Fruit fly (Drosophila melanogaster) whole organism, embryonic: Measurements from ENCODE around the gene BHD.

ENCODE experiments used
- Bgb ChIP-seq: fragments of 200-800 bp; sonication (Bioruptor generic); IDR thresholded peaks from 2 replicates; pipeline ENCODE4 v1.3.6; 2022; ENCODE audit warnings: missing biosample characterization, missing genetic modification characterization; ENCODE audit not compliant: partially characterized antibody
- CG10147 ChIP-seq: fragments of 200-800 bp; sonication (Bioruptor generic); optimal IDR thresholded peaks from 2 replicates; lab custom pipeline; 2019; ENCODE audit warnings: missing biosample characterization, mild to moderate bottlenecking, missing genetic modification characterization, moderate library complexity
- CG11085 ChIP-seq: fragments of 200-800 bp; sonication (Bioruptor generic); IDR thresholded peaks from 2 replicates; pipeline ENCODE4 v1.3.6; 2022; ENCODE audit warnings: missing biosample characterization, missing genetic modification characterization
- CG11695 ChIP-seq: fragments of 200-800 bp; sonication (Bioruptor generic); IDR thresholded peaks from 3 replicates; pipeline ENCODE4 v1.3.6; 2022; ENCODE audit warnings: missing biosample characterization, missing genetic modification characterization
- CG13424 ChIP-seq: fragments of 200-800 bp; sonication (Bioruptor generic); optimal IDR thresholded peaks from 2 replicates; lab custom pipeline; 2019; ENCODE audit warnings: missing biosample characterization, mild to moderate bottlenecking, missing genetic modification characterization, moderate library complexity
- CG13775 ChIP-seq: fragments of 200-800 bp; sonication (Bioruptor generic); optimal IDR thresholded peaks from 3 replicates; lab custom pipeline; 2017; ENCODE audit warnings: missing biosample characterization, mild to moderate bottlenecking, missing genetic modification characterization
- CG13894 ChIP-seq: fragments of 200-800 bp; sonication (Bioruptor generic); optimal IDR thresholded peaks from 3 replicates; lab custom pipeline; 2018; ENCODE audit warnings: missing biosample characterization, mild to moderate bottlenecking, missing genetic modification characterization, moderate library complexity
- CG14667 ChIP-seq: fragments of 200-800 bp; sonication (Bioruptor generic); IDR thresholded peaks from 2 replicates; pipeline ENCODE4 v1.3.6; 2022; ENCODE audit warnings: missing biosample characterization, missing genetic modification characterization
- CG15073 ChIP-seq: fragments of 200-800 bp; sonication (Bioruptor generic); optimal IDR thresholded peaks from 2 replicates; lab custom pipeline; 2016; ENCODE audit warnings: missing biosample characterization, missing genetic modification characterization
- CG1647 ChIP-seq: fragments of 200-800 bp; sonication (Bioruptor generic); optimal IDR thresholded peaks from 3 replicates; lab custom pipeline; 2016; ENCODE audit warnings: missing biosample characterization, missing genetic modification characterization
- CG16815 ChIP-seq: fragments of 200-800 bp; sonication (Bioruptor generic); optimal IDR thresholded peaks from 3 replicates; lab custom pipeline; 2017; ENCODE audit warnings: missing biosample characterization, mild to moderate bottlenecking, missing genetic modification characterization
- CG17186 ChIP-seq: fragments of 200-800 bp; sonication (Bioruptor generic); optimal IDR thresholded peaks from 3 replicates; lab custom pipeline; 2017; ENCODE audit warnings: missing biosample characterization, missing genetic modification reagents, missing genetic modification characterization
- CG17802 ChIP-seq: fragments of 200-800 bp; sonication (Bioruptor generic); optimal IDR thresholded peaks from 2 replicates; lab custom pipeline; 2018; ENCODE audit warnings: missing biosample characterization, mild to moderate bottlenecking, missing genetic modification characterization, moderate library complexity
- CG18011 ChIP-seq: fragments of 200-800 bp; sonication (Bioruptor generic); optimal IDR thresholded peaks from 2 replicates; lab custom pipeline; 2017; ENCODE audit warnings: missing biosample characterization, missing genetic modification characterization, mild to moderate bottlenecking, moderate library complexity, missing genotype
- CG33213 ChIP-seq: fragments of 200-800 bp; sonication (Bioruptor generic); optimal IDR thresholded peaks from 3 replicates; lab custom pipeline; 2016; ENCODE audit warnings: missing biosample characterization, missing genetic modification characterization
- CG34422 ChIP-seq: fragments of 200-800 bp; sonication (Bioruptor generic); IDR thresholded peaks from 3 replicates; pipeline ENCODE4 v1.3.6; 2022; ENCODE audit warnings: missing biosample characterization, missing genetic modification characterization
- CG3995 ChIP-seq: fragments of 200-800 bp; sonication (Bioruptor generic); optimal IDR thresholded peaks from 3 replicates; lab custom pipeline; 2016; ENCODE audit warnings: missing biosample characterization, missing genetic modification characterization
- CG4328 ChIP-seq: fragments of 200-800 bp; sonication (Bioruptor generic); optimal IDR thresholded peaks from 3 replicates; lab custom pipeline; 2017; ENCODE audit warnings: missing biosample characterization, missing genetic modification reagents, missing genetic modification characterization
- CG6272 ChIP-seq: fragments of 200-800 bp; sonication (Bioruptor generic); IDR thresholded peaks from 2 replicates; pipeline ENCODE4 v1.3.6; 2022; ENCODE audit warnings: missing biosample characterization, missing genetic modification characterization
- CG6654 ChIP-seq: fragments of 200-800 bp; sonication (Bioruptor generic); optimal IDR thresholded peaks from 2 replicates; lab custom pipeline; 2017; ENCODE audit warnings: missing biosample characterization, mild to moderate bottlenecking, missing genetic modification characterization
- CG7786 ChIP-seq: fragments of 200-800 bp; sonication (Bioruptor generic); optimal IDR thresholded peaks from 2 replicates; lab custom pipeline; 2016; ENCODE audit warnings: missing biosample characterization, missing genetic modification characterization
- CG7963 ChIP-seq: fragments of 200-800 bp; sonication (Bioruptor generic); IDR thresholded peaks from 3 replicates; pipeline ENCODE4 v1.3.6; 2022; ENCODE audit warnings: missing biosample characterization, missing genetic modification characterization; ENCODE audit not compliant: partially characterized antibody
- CG8478 ChIP-seq: fragments of >200 bp; optimal IDR thresholded peaks from 2 replicates; lab custom pipeline; 2018
- CHES-1-like ChIP-seq: fragments of 200-800 bp; sonication (Bioruptor generic); optimal IDR thresholded peaks from 2 replicates; lab custom pipeline; 2016; ENCODE audit warnings: missing biosample characterization, missing genetic modification characterization
- Dip3 ChIP-seq: fragments of 200-800 bp; sonication (Bioruptor generic); optimal IDR thresholded peaks from 3 replicates; lab custom pipeline; 2016; ENCODE audit warnings: missing biosample characterization, missing genetic modification characterization
- Drgx ChIP-seq: fragments of 200-800 bp; sonication (Bioruptor generic); IDR thresholded peaks from 2 replicates; pipeline ENCODE4 v1.3.6; 2022; ENCODE audit warnings: missing biosample characterization, missing genetic modification characterization
- E2f1 ChIP-seq: fragments of 200-800 bp; sonication (Bioruptor generic); IDR thresholded peaks from 2 replicates; pipeline ENCODE4 v1.3.6; 2022; ENCODE audit warnings: missing biosample characterization, missing genetic modification characterization
- HmgD ChIP-seq: fragments of 200-800 bp; sonication (Bioruptor generic); optimal IDR thresholded peaks from 3 replicates; lab custom pipeline; 2016; ENCODE audit warnings: missing biosample characterization, missing genetic modification characterization
- Lhr ChIP-seq: fragments of 200-800 bp; sonication (Bioruptor generic); optimal IDR thresholded peaks from 3 replicates; lab custom pipeline; 2017; ENCODE audit warnings: mild to moderate bottlenecking, missing biosample characterization, missing genetic modification reagents, missing genetic modification characterization
- Lpt ChIP-seq: fragments of >200 bp; optimal IDR thresholded peaks from 2 replicates; lab custom pipeline; 2018; ENCODE audit warnings: missing biosample characterization, missing genetic modification characterization
- MESR4 ChIP-seq: fragments of 200-800 bp; sonication (Bioruptor generic); optimal IDR thresholded peaks from 2 replicates; lab custom pipeline; 2018; ENCODE audit warnings: missing biosample characterization, mild to moderate bottlenecking, missing genetic modification characterization, moderate library complexity
- NC2α ChIP-seq: fragments of 200-800 bp; sonication (Bioruptor generic); optimal IDR thresholded peaks from 2 replicates; lab custom pipeline; 2016; ENCODE audit warnings: missing biosample characterization, missing genetic modification characterization
- ap ChIP-seq: fragments of 200-800 bp; sonication (Bioruptor generic); IDR thresholded peaks from 2 replicates; pipeline ENCODE4 v1.3.6; 2022; ENCODE audit warnings: missing biosample characterization, missing genetic modification characterization
- bbx ChIP-seq: fragments of 200-800 bp; sonication (Bioruptor generic); IDR thresholded peaks from 2 replicates; pipeline ENCODE4 v1.3.6; 2022; ENCODE audit warnings: missing biosample characterization, missing genetic modification characterization; ENCODE audit not compliant: partially characterized antibody
- danr ChIP-seq: fragments of 200-800 bp; sonication (Bioruptor generic); IDR thresholded peaks from 2 replicates; pipeline ENCODE4 v1.3.6; 2022; ENCODE audit warnings: missing biosample characterization, missing genetic modification characterization
- dati ChIP-seq: fragments of 200-800 bp; sonication (Bioruptor generic); IDR thresholded peaks from 2 replicates; pipeline ENCODE4 v1.3.6; 2022; ENCODE audit warnings: missing biosample characterization, missing genetic modification characterization
- dmrt11E ChIP-seq: fragments of 200-800 bp; sonication (Bioruptor generic); optimal IDR thresholded peaks from 3 replicates; lab custom pipeline; 2018; ENCODE audit warnings: missing biosample characterization, mild to moderate bottlenecking, missing genetic modification characterization, moderate library complexity
- dmrt99B ChIP-seq: fragments of 200-800 bp; sonication (Bioruptor generic); optimal IDR thresholded peaks from 2 replicates; lab custom pipeline; 2018; ENCODE audit warnings: missing biosample characterization, mild to moderate bottlenecking, missing genetic modification characterization, moderate library complexity
- gce ChIP-seq: fragments of 200-800 bp; sonication (Bioruptor generic); IDR thresholded peaks from 3 replicates; pipeline ENCODE4 v1.3.6; 2022; ENCODE audit warnings: missing biosample characterization, missing genetic modification characterization
- gsb ChIP-seq: fragments of 200-800 bp; sonication (Bioruptor generic); IDR thresholded peaks from 2 replicates; pipeline ENCODE4 v1.3.6; 2022; ENCODE audit warnings: missing biosample characterization, missing genetic modification characterization
- gt ChIP-seq: fragments of 200-800 bp; sonication (Bioruptor generic); IDR thresholded peaks from 2 replicates; pipeline ENCODE4 v1.3.6; 2022; ENCODE audit warnings: missing biosample characterization, missing genetic modification characterization
- hkb ChIP-seq, 2 experiments: fragments of 200-800 bp in 1 of 2; fragments of >200 bp in 1 of 2; sonication (Bioruptor generic) in 1 of 2; IDR thresholded peaks in 1 of 2; optimal IDR thresholded peaks in 1 of 2; 2 replicates each; pipeline versions ENCODE4 v1.3.6 to Lab custom; 2017 to 2022; ENCODE audit warnings: missing biosample characterization in 1 of 2, missing genetic modification characterization in 1 of 2
- inv ChIP-seq: fragments of 200-800 bp; sonication (Bioruptor generic); IDR thresholded peaks from 2 replicates; pipeline ENCODE4 v1.3.6; 2022; ENCODE audit warnings: missing biosample characterization, missing genetic modification characterization; ENCODE audit not compliant: partially characterized antibody
- mam ChIP-seq: fragments of 200-800 bp; sonication (Bioruptor generic); optimal IDR thresholded peaks from 3 replicates; lab custom pipeline; 2016; ENCODE audit warnings: missing biosample characterization, missing genetic modification characterization
- prd ChIP-seq, 3 experiments: fragments of >200 bp in 2 of 3; fragments of 200-800 bp in 1 of 3; sonication (Bioruptor generic) in 1 of 3; optimal IDR thresholded peaks in 2 of 3; IDR thresholded peaks in 1 of 3; 2 replicates in 2 of 3; 3 replicates in 1 of 3; pipeline versions ENCODE4 v1.3.6 to Lab custom; 2017 to 2022; ENCODE audit warnings: missing biosample characterization in 1 of 3, missing genetic modification characterization in 1 of 3
- pzg ChIP-seq: fragments of 200-800 bp; sonication (Bioruptor generic); optimal IDR thresholded peaks from 3 replicates; lab custom pipeline; 2018; ENCODE audit warnings: missing biosample characterization, mild to moderate bottlenecking, missing genetic modification characterization, moderate library complexity
- toy ChIP-seq: fragments of 200-800 bp; sonication (Bioruptor generic); IDR thresholded peaks from 2 replicates; pipeline ENCODE4 v1.3.6; 2022; ENCODE audit warnings: missing biosample characterization, missing genetic modification characterization
- ttk ChIP-seq: fragments of 200-800 bp; sonication (Bioruptor generic); IDR thresholded peaks from 2 replicates; pipeline ENCODE4 v2.1.2; 2022; ENCODE audit warnings: missing biosample characterization, missing genetic modification characterization
- vfl ChIP-seq: fragments of 200-800 bp; sonication (Bioruptor generic); optimal IDR thresholded peaks from 2 replicates; lab custom pipeline; 2016; ENCODE audit warnings: missing biosample characterization, missing genetic modification characterization
- wdn ChIP-seq: fragments of 200-800 bp; sonication (Bioruptor generic); IDR thresholded peaks from 2 replicates; pipeline ENCODE4 v1.3.6; 2022; ENCODE audit warnings: missing biosample characterization, missing genetic modification characterization

BHD gene

DNA sequence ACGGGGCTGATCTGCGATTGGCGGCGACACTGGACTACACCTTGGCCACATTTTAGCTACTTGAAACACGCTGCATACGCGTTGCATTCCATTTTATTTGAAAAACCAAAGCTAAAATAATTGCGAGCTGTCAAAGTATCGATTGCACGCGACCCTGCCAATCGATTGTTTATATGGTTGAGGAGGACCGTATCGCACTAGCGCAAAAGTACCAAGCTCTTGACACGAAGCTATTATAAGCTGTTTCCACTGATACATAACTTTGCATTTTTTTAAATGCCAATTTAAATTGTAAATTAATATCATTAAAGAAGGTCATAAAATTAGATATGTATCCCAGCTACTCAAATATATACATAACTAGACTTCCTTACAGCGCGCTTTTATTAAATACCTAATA, 10.8 kb downstream of the BHD start, which contains the start of gene Cdc27 (continued):
- no peak for TF ChIP-seq ap (GFP tag; lab: Robert Waterston, UW)
- TF ChIP-seq CG13775 (GFP tag; lab: Kevin White, UChicago) = peak; percentile 30
- TF ChIP-seq gsb (GFP tag; lab: Robert Waterston, UW) = no peak
- TF ChIP-seq CG11085 (GFP tag; lab: Robert Waterston, UW) = no peak
- TF ChIP-seq CG11695 = peak; percentile 30; the same call in 1 of the 3 replicates
- no peak for TF ChIP-seq E2f1 (GFP tag; lab: Robert Waterston, UW)
- peak; percentile 65 for TF ChIP-seq CG7963 (GFP tag; lab: Robert Waterston, UW)
- TF ChIP-seq danr = no peak
- TF ChIP-seq Lhr (GFP tag; lab: Kevin White, UChicago) = peak; percentile 71
- TF ChIP-seq CG8478 (lab: Kevin White, UChicago) = no peak
- no peak for TF ChIP-seq CG6654 (GFP tag; lab: Kevin White, UChicago)
- TF ChIP-seq CG17186 (GFP tag; lab: Kevin White, UChicago) = peak; percentile 27
- no peak for TF ChIP-seq hkb (optimal IDR thresholded peaks at IDR 0.05; lab: Kevin White, UChicago)
- TF ChIP-seq hkb (GFP tag; IDR thresholded peaks at IDR 0.05; lab: Robert Waterston, UW) = 0 out of 2 replicates have a peak, but pooled peaks have one; percentile 26
- TF ChIP-seq dmrt11E (tag; lab: Kevin White, UChicago) = peak; percentile 38
- TF ChIP-seq wdn (GFP tag; lab: Robert Waterston, UW) = no peak
- no peak for TF ChIP-seq Lpt
- no peak for TF ChIP-seq CG6272
- peak; percentile 61 for TF ChIP-seq mam
- TF ChIP-seq toy (GFP tag; lab: Robert Waterston, UW) = no peak
- TF ChIP-seq dmrt99B (tag; lab: Kevin White, UChicago) = no peak
- peak; percentile 68 for TF ChIP-seq CG18011 (GFP tag; lab: Kevin White, UChicago)
- peak; percentile 57 for TF ChIP-seq CG13424 (tag; lab: Kevin White, UChicago)
- TF ChIP-seq vfl (GFP tag; lab: Kevin White, UChicago) = peak; percentile 24
- peak; percentile 22 for TF ChIP-seq CG7786 (GFP tag; lab: Kevin White, UChicago)
- no peak for TF ChIP-seq CG16815 (GFP tag; lab: Kevin White, UChicago)
- no peak for TF ChIP-seq CG1647 (GFP tag; lab: Kevin White, UChicago)
- peak; percentile 79 for TF ChIP-seq Bgb
- TF ChIP-seq inv = peak; percentile 64
- peak; percentile 14 for TF ChIP-seq Dip3
- TF ChIP-seq dati (GFP tag; lab: Robert Waterston, UW) = no peak
- TF ChIP-seq gt (GFP tag; lab: Robert Waterston, UW) = no peak
- peak; percentile 44 for TF ChIP-seq CG13894
- TF ChIP-seq CG14667 (GFP tag; lab: Robert Waterston, UW) = peak; percentile 35; the same call in 1 of the 2 replicates
- TF ChIP-seq CG4328 (GFP tag; lab: Kevin White, UChicago) = no peak
- peak; percentile 28; the same call in 1 of the 2 replicates for TF ChIP-seq Drgx (GFP tag; lab: Robert Waterston, UW)
- peak; percentile 59 for TF ChIP-seq HmgD
- TF ChIP-seq CG15073 (GFP tag; lab: Kevin White, UChicago) = no peak
- 0 out of 3 replicates have a peak, but pooled peaks have one; percentile 37 for TF ChIP-seq CG34422 (GFP tag; lab: Robert Waterston, UW)
- no peak for TF ChIP-seq NC2α (GFP tag; lab: Kevin White, UChicago)
- TF ChIP-seq CG17802 (tag; lab: Kevin White, UChicago) = peak; percentile 94
- TF ChIP-seq prd (optimal IDR thresholded peaks at IDR 0.05; lab: Kevin White, UChicago) = no peak
- TF ChIP-seq prd (GFP tag; IDR thresholded peaks at IDR 0.05; lab: Robert Waterston, UW) = peak; percentile 23; the same call in 1 of the 3 replicates
- TF ChIP-seq ttk (GFP tag; lab: Robert Waterston, UW) = no peak
- peak; percentile 32 for TF ChIP-seq CG10147
- TF ChIP-seq CHES-1-like (GFP tag; lab: Kevin White, UChicago) = peak; percentile 11
- peak; percentile 78 for TF ChIP-seq bbx (GFP tag; lab: Robert Waterston, UW)
- peak; percentile 89 for TF ChIP-seq MESR4 (GFP tag; lab: Kevin White, UChicago)
- TF ChIP-seq CG33213 (GFP tag; lab: Kevin White, UChicago) = peak; percentile 30
- no peak for TF ChIP-seq gce (GFP tag; lab: Robert Waterston, UW)
- TF ChIP-seq CG3995 (GFP tag; lab: Kevin White, UChicago) = no peak
- peak; percentile 89 for TF ChIP-seq pzg (GFP tag; lab: Kevin White, UChicago)
